Worm (Caenorhabditis elegans) whole organism, mixed stage, embryonic: ENCODE measurements around the gene C25F9.14.

ENCODE experiments used
- blmp-1 ChIP-seq: fragments of 150-350 bp; optimal IDR thresholded peaks from 2 replicates; lab custom pipeline; 2014; ENCODE audit warnings: missing biosample characterization, missing genetic modification characterization
- lsy-2 ChIP-seq: fragments of 150-350 bp; optimal IDR thresholded peaks from 2 replicates; lab custom pipeline; 2014; ENCODE audit warnings: missing biosample characterization, missing genetic modification characterization
- mls-2 ChIP-seq: sonication (generic microtip); optimal IDR thresholded peaks from 2 replicates; lab custom pipeline; 2016; ENCODE audit warnings: mild to moderate bottlenecking, missing genetic modification characterization, moderate library complexity, missing compliant biosample characterization
- nhr-12 ChIP-seq: fragments of 150-350 bp; optimal IDR thresholded peaks from 2 replicates; lab custom pipeline; 2014; ENCODE audit warnings: missing biosample characterization, missing genetic modification characterization
- nhr-237 ChIP-seq: fragments of 150-350 bp; optimal IDR thresholded peaks from 2 replicates; lab custom pipeline; 2014; ENCODE audit warnings: missing biosample characterization, missing genetic modification characterization
- pha-4 ChIP-seq: fragments of 150-350 bp; optimal IDR thresholded peaks from 2 replicates; lab custom pipeline; 2018; ENCODE audit warnings: missing biosample characterization, missing genetic modification reagents, missing genetic modification characterization
- snpc-4 ChIP-seq: fragments of 150-350 bp; optimal IDR thresholded peaks from 2 replicates; lab custom pipeline; 2014; ENCODE audit warnings: missing biosample characterization, missing genetic modification characterization
- sptf-1 ChIP-seq: sonication (generic microtip); optimal IDR thresholded peaks from 2 replicates; lab custom pipeline; 2017; ENCODE audit warnings: mild to moderate bottlenecking, missing genetic modification characterization, moderate library complexity, missing compliant biosample characterization
- unc-120 ChIP-seq: sonication (generic microtip); optimal IDR thresholded peaks from 2 replicates; lab custom pipeline; 2017; ENCODE audit warnings: missing genetic modification characterization, missing compliant biosample characterization; ENCODE audit not compliant: poor library complexity, severe bottlenecking
- unc-39 ChIP-seq: fragments of 150-350 bp; optimal IDR thresholded peaks from 2 replicates; lab custom pipeline; 2014; ENCODE audit warnings: missing biosample characterization, missing genetic modification characterization
- unc-62 ChIP-seq: fragments of 150-350 bp; optimal IDR thresholded peaks from 2 replicates; lab custom pipeline; 2014; ENCODE audit warnings: missing biosample characterization, missing genetic modification reagents, missing genetic modification characterization
- ztf-11 ChIP-seq: fragments of 150-350 bp; optimal IDR thresholded peaks from 2 replicates; lab custom pipeline; 2014; ENCODE audit warnings: missing biosample characterization, missing genetic modification characterization

DNA sequence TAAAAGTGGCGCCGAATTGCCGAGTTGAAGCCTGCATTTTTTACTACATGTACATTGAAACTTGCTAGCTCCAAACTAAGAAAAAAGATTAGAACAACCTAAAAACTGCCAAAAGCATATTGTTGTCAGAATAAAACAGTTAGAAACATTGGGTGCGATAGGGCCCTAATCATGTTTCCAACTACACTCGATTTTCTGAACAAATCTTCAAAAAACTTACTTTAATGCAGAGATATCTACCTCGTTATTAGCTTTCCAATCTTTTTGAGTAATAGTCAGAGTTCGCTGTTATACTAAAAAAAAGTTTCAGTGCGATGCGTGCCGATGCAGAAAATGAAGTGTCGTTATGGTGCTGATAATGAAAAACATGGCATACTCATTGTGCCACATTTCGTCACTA is 19.4 kb downstream of the C25F9.14 start, which contains the start of the genes Y43F8B.13 and Y43F8B.14:
- TF ChIP-seq unc-120 (no peak), snpc-4 (tag; lab: Kevin White, UChicago) (no peak), unc-62 (GFP tag; lab: Kevin White, UChicago) (no peak), nhr-12 (tag; lab: Kevin White, UChicago) (no peak), sptf-1 (tag; lab: Kevin White, UChicago) (no peak), unc-39 (no peak), pha-4 (tag; lab: Kevin White, UChicago) (no peak), blmp-1 (no peak), mls-2 (no peak), lsy-2 (no peak), ztf-11 (tag; lab: Kevin White, UChicago) (no peak), nhr-237 (tag; lab: Kevin White, UChicago) (no peak)
